Fruit fly (Drosophila melanogaster) whole organism, embryonic: ENCODE results near the gene CG34353.
A peak's percentile ranks its signal among the peaks of the same experiment; 100 is the strongest.

Experiments
- BEAF-32 ChIP-seq: fragments of 200-800 bp; sonication (Bioruptor generic); optimal IDR thresholded peaks from 3 replicates; lab custom pipeline; 2017; ENCODE audit warnings: missing biosample characterization, missing genetic modification characterization, mild to moderate bottlenecking, moderate library complexity, missing genetic modification reagents
- BtbVII ChIP-seq: fragments of 200-800 bp; sonication (Bioruptor generic); optimal IDR thresholded peaks from 3 replicates; lab custom pipeline; 2017; ENCODE audit warnings: missing biosample characterization, mild to moderate bottlenecking, missing genetic modification characterization
- CG10267 ChIP-seq: fragments of 200-800 bp; sonication (Bioruptor generic); optimal IDR thresholded peaks from 2 replicates; lab custom pipeline; 2018; ENCODE audit warnings: missing biosample characterization, mild to moderate bottlenecking, missing genetic modification characterization, moderate library complexity
- CG10274 ChIP-seq: fragments of 200-800 bp; sonication (Bioruptor generic); optimal IDR thresholded peaks from 3 replicates; lab custom pipeline; 2017; ENCODE audit warnings: missing biosample characterization, mild to moderate bottlenecking, missing genetic modification characterization
- CG10543 ChIP-seq: fragments of 200-800 bp; sonication (Bioruptor generic); optimal IDR thresholded peaks from 3 replicates; lab custom pipeline; 2017; ENCODE audit warnings: missing biosample characterization, mild to moderate bottlenecking, missing genetic modification characterization, moderate library complexity
- CG10959 ChIP-seq: fragments of 200-800 bp; sonication (Bioruptor generic); IDR thresholded peaks from 2 replicates; pipeline ENCODE4 v1.3.6; 2022; ENCODE audit warnings: missing biosample characterization, missing genetic modification characterization
- CG10979 ChIP-seq: fragments of 200-800 bp; sonication (Bioruptor generic); optimal IDR thresholded peaks from 2 replicates; lab custom pipeline; 2018; ENCODE audit warnings: missing biosample characterization, mild to moderate bottlenecking, missing genetic modification characterization, moderate library complexity
- CG12104 ChIP-seq: fragments of 200-800 bp; sonication (Bioruptor generic); optimal IDR thresholded peaks from 3 replicates; lab custom pipeline; 2016; ENCODE audit warnings: missing biosample characterization, missing genetic modification characterization
- CG12155 ChIP-seq: fragments of 200-800 bp; sonication (Bioruptor generic); optimal IDR thresholded peaks from 3 replicates; lab custom pipeline; 2016; ENCODE audit warnings: missing biosample characterization, missing genetic modification characterization
- CG12744 ChIP-seq: fragments of 200-800 bp; sonication (Bioruptor generic); optimal IDR thresholded peaks from 2 replicates; lab custom pipeline; 2016; ENCODE audit warnings: missing biosample characterization, missing genetic modification characterization
- CG13424 ChIP-seq: fragments of 200-800 bp; sonication (Bioruptor generic); optimal IDR thresholded peaks from 2 replicates; lab custom pipeline; 2019; ENCODE audit warnings: missing biosample characterization, mild to moderate bottlenecking, missing genetic modification characterization, moderate library complexity
- CG15269 ChIP-seq: fragments of 200-800 bp; sonication (Bioruptor generic); optimal IDR thresholded peaks from 2 replicates; lab custom pipeline; 2018; ENCODE audit warnings: missing biosample characterization, mild to moderate bottlenecking, missing genetic modification characterization, moderate library complexity
- CG16779 ChIP-seq: fragments of 200-800 bp; sonication (Bioruptor generic); IDR thresholded peaks from 2 replicates; pipeline ENCODE4 v1.3.6; 2022; ENCODE audit warnings: missing biosample characterization, missing genetic modification characterization
- CG16813 ChIP-seq: fragments of 200-800 bp; sonication (Bioruptor generic); IDR thresholded peaks from 3 replicates; pipeline ENCODE4 v1.3.6; 2022; ENCODE audit warnings: missing biosample characterization, missing genetic modification characterization; ENCODE audit not compliant: partially characterized antibody
- CG17385 ChIP-seq: fragments of 200-800 bp; sonication (Bioruptor generic); optimal IDR thresholded peaks from 3 replicates; lab custom pipeline; 2018; ENCODE audit warnings: missing biosample characterization, mild to moderate bottlenecking, missing genetic modification characterization
- CG17568 ChIP-seq: fragments of 200-800 bp; sonication (Bioruptor generic); optimal IDR thresholded peaks from 2 replicates; lab custom pipeline; 2018; ENCODE audit warnings: missing biosample characterization, mild to moderate bottlenecking, missing genetic modification characterization, moderate library complexity
- CG1792 ChIP-seq: fragments of 200-800 bp; sonication (Bioruptor generic); optimal IDR thresholded peaks from 2 replicates; lab custom pipeline; 2016; ENCODE audit warnings: missing biosample characterization, missing genetic modification characterization
- CG2875 ChIP-seq: fragments of 200-800 bp; sonication (Bioruptor generic); optimal IDR thresholded peaks from 2 replicates; lab custom pipeline; 2017; ENCODE audit warnings: missing biosample characterization, mild to moderate bottlenecking, missing genetic modification characterization, missing genetic modification reagents
- CG3847 ChIP-seq: fragments of 200-800 bp; sonication (Bioruptor generic); IDR thresholded peaks from 2 replicates; pipeline ENCODE4 v1.3.6; 2022; ENCODE audit warnings: missing biosample characterization, missing genetic modification characterization
- CG4282 ChIP-seq: fragments of 200-800 bp; sonication (Bioruptor generic); optimal IDR thresholded peaks from 2 replicates; lab custom pipeline; 2016; ENCODE audit warnings: missing biosample characterization, missing genetic modification characterization
- CG6175 ChIP-seq: fragments of 200-800 bp; sonication (Bioruptor generic); IDR thresholded peaks from 3 replicates; pipeline ENCODE4 v1.3.6; 2022; ENCODE audit warnings: missing biosample characterization, missing genetic modification characterization
- CG7372 ChIP-seq: fragments of 200-800 bp; sonication (Bioruptor generic); IDR thresholded peaks from 2 replicates; pipeline ENCODE4 v1.3.6; 2022; ENCODE audit warnings: missing biosample characterization, missing genetic modification characterization
- CG8359 ChIP-seq: fragments of 200-800 bp; sonication (Bioruptor generic); optimal IDR thresholded peaks from 2 replicates; lab custom pipeline; 2017; ENCODE audit warnings: missing biosample characterization, mild to moderate bottlenecking, missing genetic modification characterization, borderline replicate concordance
- CG8924 ChIP-seq: fragments of 200-800 bp; optimal IDR thresholded peaks from 3 replicates; lab custom pipeline; 2019; ENCODE audit warnings: missing biosample characterization, mild to moderate bottlenecking, missing genetic modification characterization, moderate library complexity
- CHES-1-like ChIP-seq: fragments of 200-800 bp; sonication (Bioruptor generic); optimal IDR thresholded peaks from 2 replicates; lab custom pipeline; 2016; ENCODE audit warnings: missing biosample characterization, missing genetic modification characterization
- Dref ChIP-seq: fragments of 200-800 bp; sonication (Bioruptor generic); IDR thresholded peaks from 2 replicates; pipeline ENCODE4 v1.3.6; 2022; ENCODE audit warnings: missing biosample characterization, missing genetic modification characterization
- Hmr ChIP-seq: fragments of 200-800 bp; sonication (Bioruptor generic); optimal IDR thresholded peaks from 3 replicates; lab custom pipeline; 2017; ENCODE audit warnings: mild to moderate bottlenecking, missing biosample characterization, missing genetic modification reagents, missing genetic modification characterization
- Hmx ChIP-seq: fragments of 200-800 bp; sonication (Bioruptor generic); optimal IDR thresholded peaks from 2 replicates; lab custom pipeline; 2016; ENCODE audit warnings: missing biosample characterization, missing genetic modification characterization
- NfI ChIP-seq: fragments of 200-800 bp; sonication (Bioruptor generic); optimal IDR thresholded peaks from 3 replicates; lab custom pipeline; 2018; ENCODE audit warnings: missing biosample characterization, mild to moderate bottlenecking, missing genetic modification characterization, moderate library complexity
- Sry-β ChIP-seq: fragments of 200-800 bp; sonication (Bioruptor generic); optimal IDR thresholded peaks from 2 replicates; lab custom pipeline; 2018; ENCODE audit warnings: missing biosample characterization, mild to moderate bottlenecking, missing genetic modification characterization, moderate library complexity
- Tbp ChIP-seq: fragments of >200 bp; optimal IDR thresholded peaks from 2 replicates; lab custom pipeline; 2018; ENCODE audit warnings: missing biosample characterization, missing genetic modification characterization
- cad ChIP-seq: fragments of >200 bp; optimal IDR thresholded peaks from 2 replicates; lab custom pipeline; 2017; ENCODE audit warnings: missing biosample characterization, missing genetic modification characterization
- crc ChIP-seq: fragments of 200-800 bp; sonication (Bioruptor generic); optimal IDR thresholded peaks from 2 replicates; lab custom pipeline; 2016; ENCODE audit warnings: missing biosample characterization, missing genetic modification characterization
- ftz-f1 ChIP-seq: fragments of 200-800 bp; sonication (Bioruptor generic); optimal IDR thresholded peaks from 2 replicates; lab custom pipeline; 2016; ENCODE audit warnings: missing biosample characterization, missing genetic modification characterization
- gcm2 ChIP-seq: fragments of 200-800 bp; sonication (Bioruptor generic); optimal IDR thresholded peaks from 2 replicates; lab custom pipeline; 2016; ENCODE audit warnings: missing biosample characterization, missing genetic modification characterization
- jigr1 ChIP-seq: fragments of 200-800 bp; sonication (Bioruptor generic); IDR thresholded peaks from 3 replicates; pipeline ENCODE4 v1.3.6; 2022; ENCODE audit warnings: missing biosample characterization, missing genetic modification characterization
- klu ChIP-seq: fragments of 200-800 bp; sonication (Bioruptor generic); IDR thresholded peaks from 2 replicates; pipeline ENCODE4 v1.3.6; 2022; ENCODE audit warnings: missing biosample characterization, missing genetic modification characterization
- lola ChIP-seq, 3 experiments: fragments of >200 bp in 2 of 3; fragments of 200-800 bp in 1 of 3; sonication (Bioruptor generic) in 1 of 3; optimal IDR thresholded peaks; 2 replicates each; lab custom pipeline; 2017 to 2019; ENCODE audit warnings: missing biosample characterization in 3 of 3, missing genetic modification characterization in 3 of 3, mild to moderate bottlenecking in 1 of 3, moderate library complexity in 1 of 3
- nmo ChIP-seq: fragments of 200-800 bp; sonication (Bioruptor generic); optimal IDR thresholded peaks from 2 replicates; lab custom pipeline; 2018; ENCODE audit warnings: missing biosample characterization, mild to moderate bottlenecking, missing genetic modification characterization, moderate library complexity
- otp ChIP-seq: fragments of 200-800 bp; sonication (Bioruptor generic); IDR thresholded peaks from 3 replicates; pipeline ENCODE4, ENCODE4 v1.3.6; 2022; ENCODE audit warnings: missing biosample characterization, missing genetic modification characterization
- p53 ChIP-seq: fragments of 200-800 bp; sonication (Bioruptor generic); optimal IDR thresholded peaks from 2 replicates; lab custom pipeline; 2016; ENCODE audit warnings: missing biosample characterization, missing genetic modification characterization
- pb ChIP-seq: fragments of 200-800 bp; sonication (Bioruptor generic); optimal IDR thresholded peaks from 3 replicates; lab custom pipeline; 2016; ENCODE audit warnings: missing biosample characterization, missing genetic modification characterization
- pnt ChIP-seq: fragments of 200-800 bp; sonication (Bioruptor generic); optimal IDR thresholded peaks from 3 replicates; lab custom pipeline; 2016; ENCODE audit warnings: missing biosample characterization, missing genetic modification characterization
- sisA ChIP-seq: fragments of 200-800 bp; sonication (Bioruptor generic); IDR thresholded peaks from 2 replicates; pipeline ENCODE4 v1.3.6; 2022; ENCODE audit warnings: missing biosample characterization, missing genetic modification characterization
- slbo ChIP-seq: fragments of 200-800 bp; sonication (Bioruptor generic); IDR thresholded peaks from 2 replicates; pipeline ENCODE4 v1.3.6; 2022; ENCODE audit warnings: missing biosample characterization, missing genetic modification characterization
- sqz ChIP-seq: fragments of 200-800 bp; sonication (Bioruptor generic); optimal IDR thresholded peaks from 3 replicates; lab custom pipeline; 2018; ENCODE audit warnings: missing biosample characterization, mild to moderate bottlenecking, missing genetic modification characterization
- sr ChIP-seq: fragments of 200-800 bp; sonication (Bioruptor generic); IDR thresholded peaks from 3 replicates; pipeline ENCODE4 v1.3.6; 2022; ENCODE audit warnings: missing biosample characterization, missing genetic modification characterization
- tap ChIP-seq: fragments of 200-800 bp; optimal IDR thresholded peaks from 3 replicates; lab custom pipeline; 2019; ENCODE audit warnings: missing biosample characterization, mild to moderate bottlenecking, missing genetic modification characterization, moderate library complexity
- tll ChIP-seq, 2 experiments: fragments of 200-800 bp in 1 of 2; fragments of >200 bp in 1 of 2; sonication (Bioruptor generic) in 1 of 2; optimal IDR thresholded peaks; 2 replicates each; lab custom pipeline; 2017 to 2019; ENCODE audit warnings: missing biosample characterization in 2 of 2, missing genetic modification characterization in 2 of 2, mild to moderate bottlenecking in 1 of 2, moderate library complexity in 1 of 2
- tna ChIP-seq: fragments of 200-800 bp; sonication (Bioruptor generic); IDR thresholded peaks from 2 replicates; pipeline ENCODE4 v1.3.6; 2022; ENCODE audit warnings: missing biosample characterization, missing genetic modification characterization; ENCODE audit not compliant: partially characterized antibody
- wdn ChIP-seq: fragments of 200-800 bp; sonication (Bioruptor generic); IDR thresholded peaks from 2 replicates; pipeline ENCODE4 v1.3.6; 2022; ENCODE audit warnings: missing biosample characterization, missing genetic modification characterization

The CG34353 gene

DNA sequence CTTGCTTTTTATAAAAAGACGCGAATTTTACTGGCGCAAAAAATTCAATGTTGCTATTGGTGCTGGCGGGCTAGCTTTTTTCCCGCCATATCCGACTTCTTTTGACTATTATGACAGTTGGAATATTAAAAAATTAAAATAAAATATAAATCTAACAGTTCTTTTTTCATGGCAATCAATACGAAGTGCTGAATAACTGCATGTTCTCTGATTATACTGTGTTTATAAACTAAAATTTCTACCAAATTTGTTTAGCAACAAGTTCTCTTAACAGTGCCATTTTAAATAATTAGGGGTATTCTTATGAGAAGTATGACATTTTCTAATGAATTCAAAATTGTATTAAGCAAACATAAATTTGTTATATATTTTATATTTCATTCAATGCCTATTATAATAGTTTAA is 13.7 kb upstream of the CG34353 start, which contains the start of gene Boh1 (continued):
- peak; percentile 76 for TF ChIP-seq CG10267 (tag; lab: Kevin White, UChicago)
- TF ChIP-seq CG8924 (tag; lab: Kevin White, UChicago), result peak; percentile 62
- no peak for TF ChIP-seq Hmx (GFP tag; lab: Kevin White, UChicago)
- TF ChIP-seq CG8359, result no peak
- TF ChIP-seq NfI (GFP tag; lab: Kevin White, UChicago), result peak; percentile 16
- TF ChIP-seq CG3847 (GFP tag; lab: Robert Waterston, UW), result no peak
- TF ChIP-seq ftz-f1 (GFP tag; lab: Kevin White, UChicago), result no peak
- TF ChIP-seq gcm2 (GFP tag; lab: Kevin White, UChicago), result no peak
- no peak for TF ChIP-seq CG7372
- TF ChIP-seq CG12744, result no peak
- TF ChIP-seq Dref (GFP tag; lab: Robert Waterston, UW), result no peak
- no peak for TF ChIP-seq CG12104
- no peak for TF ChIP-seq klu
- no peak for TF ChIP-seq sisA (GFP tag; lab: Robert Waterston, UW)
- no peak for TF ChIP-seq CG1792
- TF ChIP-seq Tbp, result no peak
- no peak for TF ChIP-seq sr (GFP tag; lab: Robert Waterston, UW)
- no peak for TF ChIP-seq wdn (GFP tag; lab: Robert Waterston, UW)
- no peak for TF ChIP-seq CG10959
- TF ChIP-seq Sry-β, result peak; percentile 94
- peak; percentile 32 for TF ChIP-seq nmo (GFP tag; lab: Kevin White, UChicago)
- no peak for TF ChIP-seq p53 (GFP tag; lab: Kevin White, UChicago)
- no peak for TF ChIP-seq CG10274 (GFP tag; lab: Kevin White, UChicago)
- TF ChIP-seq cad, result no peak
- TF ChIP-seq BtbVII (GFP tag; lab: Kevin White, UChicago), result peak; percentile 26
- TF ChIP-seq tll (GFP tag; optimal IDR thresholded peaks at IDR 0.05; lab: Kevin White, UChicago), result no peak
- TF ChIP-seq tna (GFP tag; lab: Robert Waterston, UW), result no peak
- TF ChIP-seq lola (GFP tag; optimal IDR thresholded peaks at IDR 0.05; lab: Kevin White, UChicago), result peak in 1 of 3 experiments; percentile 23
- no peak for TF ChIP-seq CG10543
- no peak for TF ChIP-seq otp (GFP tag; lab: Robert Waterston, UW)
- TF ChIP-seq BEAF-32 (GFP tag; lab: Kevin White, UChicago), result peak; percentile 8
- peak; percentile 15 for TF ChIP-seq CG12155 (GFP tag; lab: Kevin White, UChicago)
- no peak for TF ChIP-seq CG4282 (GFP tag; lab: Kevin White, UChicago)
- peak; percentile 25; the same call in 1 of the 2 replicates for TF ChIP-seq slbo (GFP tag; lab: Robert Waterston, UW)
- TF ChIP-seq tap (tag; lab: Kevin White, UChicago), result peak; percentile 46
- no peak for TF ChIP-seq CG17568 (GFP tag; lab: Kevin White, UChicago)
- TF ChIP-seq sqz (GFP tag; lab: Kevin White, UChicago), result peak; percentile 55
- TF ChIP-seq jigr1 (GFP tag; lab: Robert Waterston, UW), result no peak; the same call in 2 of the 3 replicates
- no peak for TF ChIP-seq crc (GFP tag; lab: Kevin White, UChicago)
- TF ChIP-seq CG2875, result no peak
- TF ChIP-seq CG17385, result peak; percentile 52
- TF ChIP-seq CG13424 (tag; lab: Kevin White, UChicago), result peak; percentile 51
- TF ChIP-seq CHES-1-like (GFP tag; lab: Kevin White, UChicago), result no peak
- TF ChIP-seq CG10979, result peak; percentile 36
- peak; percentile 45 for TF ChIP-seq CG15269 (tag; lab: Kevin White, UChicago)
- no peak for TF ChIP-seq CG16813 (GFP tag; lab: Robert Waterston, UW)
- TF ChIP-seq CG16779 (GFP tag; lab: Robert Waterston, UW), result no peak
- no peak for TF ChIP-seq pb (GFP tag; lab: Kevin White, UChicago)
- TF ChIP-seq Hmr (GFP tag; lab: Kevin White, UChicago), result peak; percentile 36
- no peak for TF ChIP-seq CG6175 (GFP tag; lab: Robert Waterston, UW)
- TF ChIP-seq pnt, result no peak
